Fruit fly (Drosophila melanogaster): ENCODE results near the gene CG5011.

Gene CG5011

dm6 chr2L:1156592-1157249, 43.8 kb upstream of the CG5011 start (continued):
- TF ChIP-seq dac (GFP tag; optimal IDR thresholded peaks at IDR 0.05) (peak; percentile 59), eg (GFP tag; IDR thresholded peaks at IDR 0.05) (no peak)

dm6 chr2L:1157357-1157678, 43.2 kb upstream of the CG5011 start:
- peak; percentile 7 for TF ChIP-seq CG3919 (GFP tag; optimal IDR thresholded peaks at IDR 0.05)
- no peak for TF ChIP-seq CG9139 (GFP tag; optimal IDR thresholded peaks at IDR 0.05)
- TF ChIP-seq CG8319 (GFP tag; optimal IDR thresholded peaks at IDR 0.05): no peak
- TF ChIP-seq esn (GFP tag; optimal IDR thresholded peaks at IDR 0.05): no peak
- TF ChIP-seq vri (GFP tag; optimal IDR thresholded peaks at IDR 0.05): peak; percentile 40

- no peak for TF ChIP-seq fd85E (GFP tag; optimal IDR thresholded peaks at IDR 0.05)
- peak; percentile 7 for TF ChIP-seq CG11902 (GFP tag; optimal IDR thresholded peaks at IDR 0.05)
- no peak for TF ChIP-seq Ets21C (GFP tag; optimal IDR thresholded peaks at IDR 0.05)
- TF ChIP-seq vri (GFP tag; optimal IDR thresholded peaks at IDR 0.05): peak; percentile 18
- no peak for TF ChIP-seq pdm3 (GFP tag; optimal IDR thresholded peaks at IDR 0.05)
- TF ChIP-seq CG10631 (GFP tag; optimal IDR thresholded peaks at IDR 0.05): no peak
- peak; percentile 37; the same call in 1 of the 2 replicates for TF ChIP-seq CG15336 (GFP tag; IDR thresholded peaks at IDR 0.05)
- no peak for TF ChIP-seq CG11294 (GFP tag; IDR thresholded peaks at IDR 0.05)
- no peak for TF ChIP-seq Hr38 (GFP tag; optimal IDR thresholded peaks at IDR 0.05)
- peak; percentile 27 for TF ChIP-seq topi (GFP tag; optimal IDR thresholded peaks at IDR 0.05)
- peak; percentile 31 for TF ChIP-seq Sox102F (GFP tag; optimal IDR thresholded peaks at IDR 0.05)
- no peak for TF ChIP-seq CG7368 (GFP tag; optimal IDR thresholded peaks at IDR 0.05)
- TF ChIP-seq CG34406 (GFP tag; optimal IDR thresholded peaks at IDR 0.05): peak; percentile 27
- TF ChIP-seq CG6792 (GFP tag; optimal IDR thresholded peaks at IDR 0.05): no peak
- peak; percentile 51 for TF ChIP-seq CG3032 (tag; optimal IDR thresholded peaks at IDR 0.05)
- no peak for TF ChIP-seq CG6854 (GFP tag; optimal IDR thresholded peaks at IDR 0.05)
- TF ChIP-seq Smox (GFP tag; optimal IDR thresholded peaks at IDR 0.05): no peak
- TF ChIP-seq CG16779 (tag; optimal IDR thresholded peaks at IDR 0.05): no peak
- no peak for TF ChIP-seq Eip93F (GFP tag; optimal IDR thresholded peaks at IDR 0.05)
- no peak for TF ChIP-seq CG9139 (GFP tag; optimal IDR thresholded peaks at IDR 0.05)
- TF ChIP-seq CG31627 (GFP tag; optimal IDR thresholded peaks at IDR 0.05): peak; percentile 65
- peak; percentile 7 for TF ChIP-seq CG6808 (GFP tag; optimal IDR thresholded peaks at IDR 0.05)
- TF ChIP-seq OdsH (GFP tag; optimal IDR thresholded peaks at IDR 0.05): no peak
- TF ChIP-seq CG32006 (GFP tag; optimal IDR thresholded peaks at IDR 0.05): no peak
- no peak for TF ChIP-seq dsx (GFP tag; optimal IDR thresholded peaks at IDR 0.05; ENCODE audit: poor library complexity, severe bottlenecking)
- no peak for TF ChIP-seq CG3919 (GFP tag; optimal IDR thresholded peaks at IDR 0.05)
- TF ChIP-seq spab (GFP tag; optimal IDR thresholded peaks at IDR 0.05): no peak
- TF ChIP-seq acj6 (GFP tag; optimal IDR thresholded peaks at IDR 0.05): no peak
- no peak for TF ChIP-seq Lpt (GFP tag; optimal IDR thresholded peaks at IDR 0.05)
- TF ChIP-seq fd59A (GFP tag; optimal IDR thresholded peaks at IDR 0.05): no peak
- TF ChIP-seq esn (GFP tag; optimal IDR thresholded peaks at IDR 0.05): peak; percentile 30
- peak; percentile 30 for TF ChIP-seq fkh (GFP tag; optimal IDR thresholded peaks at IDR 0.05)
- no peak for TF ChIP-seq CG4318 (GFP tag; optimal IDR thresholded peaks at IDR 0.05)
- peak; percentile 59 for TF ChIP-seq Met (GFP tag; optimal IDR thresholded peaks at IDR 0.05)
- no peak for TF ChIP-seq CG1621 (tag; optimal IDR thresholded peaks at IDR 0.05)
- no peak for TF ChIP-seq Gug (GFP tag; IDR thresholded peaks at IDR 0.05)
- TF ChIP-seq Blimp-1 (GFP tag; optimal IDR thresholded peaks at IDR 0.05): no peak
- no peak for TF ChIP-seq CG11762 (GFP tag; optimal IDR thresholded peaks at IDR 0.05; ENCODE audit: insufficient read depth)
- TF ChIP-seq CG8119 (GFP tag; IDR thresholded peaks at IDR 0.05): 0 out of 3 replicates have a peak, but pooled peaks have one; percentile 49
- TF ChIP-seq ss (GFP tag; optimal IDR thresholded peaks at IDR 0.05): peak; percentile 33 to 50
- TF ChIP-seq CG8319 (GFP tag; optimal IDR thresholded peaks at IDR 0.05): no peak
- peak; percentile 74 for TF ChIP-seq svp (GFP tag)
- peak; percentile 66 for TF ChIP-seq Eip78C (GFP tag)
These were observed 42.6 kb upstream of the CG5011 start, which contains the start of gene capt for dm6 chr2L:1157679-1158518. TSS of gene capt (minus strand) at chr2L:1158262.

Measured in whole organism, prepupa.